Worm (Caenorhabditis elegans) whole organism, L4 larva: Measurements from ENCODE around the gene rmd-3.

Source experiments
- D1046.2 ChIP-seq: fragments of 200-800 bp; sonication (Bioruptor generic); IDR thresholded peaks from 2 replicates; pipeline ENCODE4 v1.3.6; 2022; ENCODE audit warnings: missing genetic modification characterization, missing compliant biosample characterization
- R02D3.7 ChIP-seq: fragments of 150-350 bp; sonication (generic microtip); optimal IDR thresholded peaks from 3 replicates; lab custom pipeline; 2014; ENCODE audit warnings: missing biosample characterization, missing genetic modification characterization
- aha-1 ChIP-seq: fragments of 150-350 bp; peaks from one replicate; lab custom pipeline; 2014; ENCODE audit warnings: missing biosample characterization, missing genetic modification characterization
- ama-1 ChIP-seq: fragments of 150-350 bp; optimal IDR thresholded peaks from 2 replicates; lab custom pipeline; 2014; ENCODE audit warnings: inconsistent platforms, mixed read lengths
- ceh-28 ChIP-seq: fragments of 150-350 bp; optimal IDR thresholded peaks from 2 replicates; lab custom pipeline; 2014; ENCODE audit warnings: missing biosample characterization, missing genetic modification reagents, missing genetic modification characterization
- dpl-1 ChIP-seq: fragments of 150-350 bp; optimal IDR thresholded peaks from 2 replicates; lab custom pipeline; 2014; ENCODE audit warnings: missing biosample characterization, missing genetic modification reagents, missing genetic modification characterization
- mes-2 ChIP-seq: sonication (generic microtip); optimal IDR thresholded peaks from 2 replicates; lab custom pipeline; 2016; ENCODE audit warnings: missing genotype, mild to moderate bottlenecking, missing genetic modification characterization, missing compliant biosample characterization; ENCODE audit not compliant: poor library complexity, severe bottlenecking
- nhr-42 ChIP-seq: fragments of 200-800 bp; sonication (Bioruptor generic); IDR thresholded peaks from 2 replicates; pipeline ENCODE4 v1.3.6; 2022; ENCODE audit warnings: missing genetic modification characterization, missing compliant biosample characterization
- pha-4 ChIP-seq, 2 experiments: fragments of 150-350 bp in 1 of 2; fragments of 200-800 bp in 1 of 2; sonication (Bioruptor generic) in 1 of 2; IDR thresholded peaks in 1 of 2; optimal IDR thresholded peaks in 1 of 2; 2 replicates each; pipeline versions ENCODE4 v1.3.6 to Lab custom; 2014 to 2022; ENCODE audit warnings: missing genetic modification characterization in 2 of 2, missing genetic modification reagents in 2 of 2, missing biosample characterization in 1 of 2, missing compliant biosample characterization in 1 of 2
- pqm-1 ChIP-seq: sonication (generic microtip); optimal IDR thresholded peaks from 2 replicates; lab custom pipeline; 2017; ENCODE audit warnings: missing biosample characterization, missing genetic modification characterization
- snpc-4 ChIP-seq: fragments of 150-350 bp; optimal IDR thresholded peaks from 2 replicates; lab custom pipeline; 2014; ENCODE audit warnings: missing biosample characterization, missing genetic modification characterization
- unc-62 ChIP-seq, 3 experiments: fragments of 150-350 bp in 1 of 3; sonication (generic microtip); optimal IDR thresholded peaks in 2 of 3; peaks in 1 of 3; 1 replicate in 1 of 3; 2 replicates in 2 of 3; lab custom pipeline; 2014 to 2017; ENCODE audit warnings: missing biosample characterization in 3 of 3, missing genetic modification characterization in 3 of 3, missing genetic modification reagents in 3 of 3, missing genotype in 1 of 3

DNA sequence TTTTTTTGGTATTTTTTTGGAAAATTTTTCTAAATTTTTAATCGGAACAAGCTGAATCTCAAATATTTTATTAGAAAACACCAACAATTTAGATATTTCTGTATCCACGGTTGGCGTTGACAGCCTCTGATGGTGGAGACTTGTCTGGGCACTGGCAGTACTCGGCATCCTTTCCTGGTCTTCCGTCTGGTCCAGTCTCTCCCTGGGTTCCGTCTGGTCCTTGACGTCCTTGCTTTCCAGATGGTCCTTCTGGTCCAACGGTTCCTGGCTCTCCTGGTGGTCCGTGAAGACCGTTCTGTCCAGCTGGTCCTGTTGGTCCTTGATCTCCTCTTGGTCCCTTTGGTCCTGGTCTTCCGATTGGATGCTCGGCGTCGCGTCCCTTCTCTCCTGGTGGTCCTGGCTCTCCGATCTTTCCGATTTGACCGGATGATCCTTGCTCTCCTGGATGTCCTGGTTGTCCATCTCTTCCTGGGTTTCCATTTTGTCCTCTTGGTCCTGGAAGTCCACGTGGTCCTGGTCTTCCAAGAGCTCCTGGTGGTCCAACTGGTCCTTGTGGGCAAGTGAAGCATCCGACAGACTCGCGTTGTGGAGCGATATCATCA is 2.7 kb downstream of the rmd-3 start:
- TF ChIP-seq mes-2 (tag; lab: Kevin White, UChicago) (no peak), ceh-28 (tag; lab: Kevin White, UChicago) (no peak), pha-4 (GFP tag; IDR thresholded peaks at IDR 0.05; lab: Robert Waterston, UW) (no peak), pha-4 (tag; optimal IDR thresholded peaks at IDR 0.05; lab: Kevin White, UChicago) (no peak), ama-1 (lab: Kevin White, UChicago) (no peak), D1046.2 (GFP tag; lab: Robert Waterston, UW) (no peak), unc-62 (GFP tag; optimal IDR thresholded peaks at IDR 0.05 in 1 of 2; lab: Kevin White, UChicago) (no peak), unc-62 (tag; optimal IDR thresholded peaks at IDR 0.05; lab: Kevin White, UChicago) (no peak), nhr-42 (GFP tag; lab: Robert Waterston, UW) (no peak), pqm-1 (tag; lab: Kevin White, UChicago) (no peak), snpc-4 (tag; lab: Kevin White, UChicago) (no peak), dpl-1 (GFP tag; lab: Kevin White, UChicago) (no peak), aha-1 (tag; lab: Kevin White, UChicago) (peak; percentile 91), R02D3.7 (tag; lab: Kevin White, UChicago) (no peak)
